Fruit fly (Drosophila melanogaster) whole organism, embryonic: ENCODE measurements around the gene zld.

Experiments
- BEAF-32 ChIP-seq: fragments of 200-800 bp; sonication (Bioruptor generic); optimal IDR thresholded peaks from 3 replicates; lab custom pipeline; 2017; ENCODE audit warnings: missing biosample characterization, missing genetic modification characterization, mild to moderate bottlenecking, moderate library complexity, missing genetic modification reagents
- Bgb ChIP-seq: fragments of 200-800 bp; sonication (Bioruptor generic); IDR thresholded peaks from 2 replicates; pipeline ENCODE4 v1.3.6; 2022; ENCODE audit warnings: missing biosample characterization, missing genetic modification characterization; ENCODE audit not compliant: partially characterized antibody
- CG10267 ChIP-seq: fragments of 200-800 bp; sonication (Bioruptor generic); optimal IDR thresholded peaks from 2 replicates; lab custom pipeline; 2018; ENCODE audit warnings: missing biosample characterization, mild to moderate bottlenecking, missing genetic modification characterization, moderate library complexity
- CG10321 ChIP-seq: fragments of 200-800 bp; sonication (Bioruptor generic); IDR thresholded peaks from 2 replicates; pipeline ENCODE4 v1.3.6; 2022; ENCODE audit warnings: missing biosample characterization, missing genetic modification characterization
- CG11695 ChIP-seq: fragments of 200-800 bp; sonication (Bioruptor generic); IDR thresholded peaks from 3 replicates; pipeline ENCODE4 v1.3.6; 2022; ENCODE audit warnings: missing biosample characterization, missing genetic modification characterization
- CG12659 ChIP-seq: fragments of 200-800 bp; sonication (Bioruptor generic); optimal IDR thresholded peaks from 3 replicates; lab custom pipeline; 2017; ENCODE audit warnings: mild to moderate bottlenecking, missing biosample characterization, missing genetic modification reagents, missing genetic modification characterization
- CG13624 ChIP-seq: fragments of 200-800 bp; sonication (Bioruptor generic); optimal IDR thresholded peaks from 2 replicates; lab custom pipeline; 2016; ENCODE audit warnings: missing biosample characterization, missing genetic modification characterization
- CG16779 ChIP-seq: fragments of 200-800 bp; sonication (Bioruptor generic); IDR thresholded peaks from 2 replicates; pipeline ENCODE4 v1.3.6; 2022; ENCODE audit warnings: missing biosample characterization, missing genetic modification characterization
- CG18599 ChIP-seq: fragments of 200-800 bp; sonication (Bioruptor generic); optimal IDR thresholded peaks from 3 replicates; lab custom pipeline; 2017; ENCODE audit warnings: missing biosample characterization, missing genetic modification characterization, mild to moderate bottlenecking, moderate library complexity, missing genetic modification reagents
- CG2120 ChIP-seq: fragments of 200-800 bp; sonication (Bioruptor generic); optimal IDR thresholded peaks from 3 replicates; lab custom pipeline; 2016; ENCODE audit warnings: missing biosample characterization, missing genetic modification characterization
- CG2875 ChIP-seq: fragments of 200-800 bp; sonication (Bioruptor generic); optimal IDR thresholded peaks from 2 replicates; lab custom pipeline; 2017; ENCODE audit warnings: missing biosample characterization, mild to moderate bottlenecking, missing genetic modification characterization, missing genetic modification reagents
- CG2889 ChIP-seq: fragments of 200-800 bp; sonication (Bioruptor generic); IDR thresholded peaks from 3 replicates; pipeline ENCODE4 v1.3.6; 2022; ENCODE audit warnings: missing biosample characterization, missing genetic modification characterization
- CG31441 ChIP-seq: fragments of 200-800 bp; sonication (Bioruptor generic); IDR thresholded peaks from 2 replicates; pipeline ENCODE4 v1.3.6; 2022; ENCODE audit warnings: missing biosample characterization, missing genetic modification characterization
- CG3995 ChIP-seq: fragments of 200-800 bp; sonication (Bioruptor generic); optimal IDR thresholded peaks from 3 replicates; lab custom pipeline; 2016; ENCODE audit warnings: missing biosample characterization, missing genetic modification characterization
- CG4404 ChIP-seq: fragments of 200-800 bp; sonication (Bioruptor generic); IDR thresholded peaks from 2 replicates; pipeline ENCODE4 v1.3.6; 2022; ENCODE audit warnings: missing biosample characterization, missing genetic modification characterization
- CG5953 ChIP-seq: fragments of 200-800 bp; sonication (Bioruptor generic); IDR thresholded peaks from 2 replicates; pipeline ENCODE4 v1.3.6; 2022; ENCODE audit warnings: missing biosample characterization, missing genetic modification characterization
- CG6175 ChIP-seq: fragments of 200-800 bp; sonication (Bioruptor generic); IDR thresholded peaks from 3 replicates; pipeline ENCODE4 v1.3.6; 2022; ENCODE audit warnings: missing biosample characterization, missing genetic modification characterization
- CG8290 ChIP-seq, 3 experiments: fragments of 200-800 bp; sonication (Bioruptor generic); optimal IDR thresholded peaks; 2 replicates each; lab custom pipeline; 2016 to 2019; ENCODE audit warnings: missing biosample characterization in 3 of 3, missing genetic modification characterization in 3 of 3, mild to moderate bottlenecking in 2 of 3, moderate library complexity in 1 of 3
- CG8478 ChIP-seq: fragments of >200 bp; optimal IDR thresholded peaks from 2 replicates; lab custom pipeline; 2018
- CHES-1-like ChIP-seq: fragments of 200-800 bp; sonication (Bioruptor generic); optimal IDR thresholded peaks from 2 replicates; lab custom pipeline; 2016; ENCODE audit warnings: missing biosample characterization, missing genetic modification characterization
- Deaf1 ChIP-seq: fragments of 200-800 bp; optimal IDR thresholded peaks from 3 replicates; lab custom pipeline; 2019; ENCODE audit warnings: missing biosample characterization, mild to moderate bottlenecking, missing genetic modification characterization, moderate library complexity
- ERR ChIP-seq: fragments of 200-800 bp; sonication (Bioruptor generic); optimal IDR thresholded peaks from 2 replicates; lab custom pipeline; 2016; ENCODE audit warnings: missing biosample characterization, missing genetic modification characterization
- HHEX ChIP-seq: fragments of 200-800 bp; sonication (Bioruptor generic); optimal IDR thresholded peaks from 3 replicates; lab custom pipeline; 2017; ENCODE audit warnings: missing biosample characterization, mild to moderate bottlenecking, missing genetic modification characterization, missing genetic modification reagents
- HLH4C ChIP-seq: fragments of 200-800 bp; sonication (Bioruptor generic); IDR thresholded peaks from 3 replicates; pipeline ENCODE4 v1.3.6; 2022; ENCODE audit warnings: missing biosample characterization, missing genetic modification characterization; ENCODE audit not compliant: partially characterized antibody
- Hand ChIP-seq: fragments of 200-800 bp; sonication (Bioruptor generic); optimal IDR thresholded peaks from 2 replicates; lab custom pipeline; 2017; ENCODE audit warnings: mild to moderate bottlenecking, missing biosample characterization, missing genetic modification reagents, missing genetic modification characterization
- Lhr ChIP-seq: fragments of 200-800 bp; sonication (Bioruptor generic); optimal IDR thresholded peaks from 3 replicates; lab custom pipeline; 2017; ENCODE audit warnings: mild to moderate bottlenecking, missing biosample characterization, missing genetic modification reagents, missing genetic modification characterization
- Med ChIP-seq: fragments of 200-800 bp; sonication (Bioruptor generic); peaks from one replicate; lab custom pipeline; 2016; ENCODE audit warnings: missing biosample characterization, missing genetic modification characterization, mild to moderate bottlenecking, inconsistent platforms, moderate library complexity
- Myb ChIP-seq: fragments of 200-800 bp; sonication (Bioruptor generic); optimal IDR thresholded peaks from 2 replicates; lab custom pipeline; 2016; ENCODE audit warnings: missing biosample characterization, missing genetic modification characterization
- Opbp ChIP-seq: fragments of 200-800 bp; sonication (Bioruptor generic); IDR thresholded peaks from 3 replicates; pipeline ENCODE4 v1.3.6; 2022; ENCODE audit warnings: missing biosample characterization, missing genetic modification characterization; ENCODE audit not compliant: partially characterized antibody
- Scr ChIP-seq: fragments of 200-800 bp; sonication (Bioruptor generic); IDR thresholded peaks from 2 replicates; pipeline ENCODE4 v1.3.6; 2022; ENCODE audit warnings: missing biosample characterization, missing genetic modification characterization; ENCODE audit not compliant: partially characterized antibody
- Sry-δ ChIP-seq: fragments of 200-800 bp; sonication (Bioruptor generic); optimal IDR thresholded peaks from 2 replicates; lab custom pipeline; 2016; ENCODE audit warnings: missing biosample characterization, missing genetic modification characterization
- Taf1 ChIP-seq: fragments of 200-800 bp; sonication (Bioruptor generic); IDR thresholded peaks from 2 replicates; pipeline ENCODE4 v1.3.6; 2022; ENCODE audit warnings: missing biosample characterization, missing genetic modification characterization
- amos ChIP-seq: fragments of 200-800 bp; sonication (Bioruptor generic); IDR thresholded peaks from 2 replicates; pipeline ENCODE4 v1.3.6; 2022; ENCODE audit warnings: missing biosample characterization, missing genetic modification characterization; ENCODE audit not compliant: partially characterized antibody
- ci ChIP-seq: fragments of 200-800 bp; sonication (Bioruptor generic); IDR thresholded peaks from 3 replicates; pipeline ENCODE4 v1.3.6; 2022; ENCODE audit warnings: missing biosample characterization, missing genetic modification characterization
- crol ChIP-seq: fragments of 200-800 bp; sonication (Bioruptor generic); IDR thresholded peaks from 2 replicates; pipeline ENCODE4 v1.3.6; 2022; ENCODE audit warnings: missing biosample characterization, missing genetic modification characterization
- dysf ChIP-seq: fragments of 200-800 bp; sonication (Bioruptor generic); IDR thresholded peaks from 3 replicates; pipeline ENCODE4 v1.3.6; 2022; ENCODE audit warnings: missing biosample characterization, missing genetic modification characterization
- ftz-f1 ChIP-seq: fragments of 200-800 bp; sonication (Bioruptor generic); optimal IDR thresholded peaks from 2 replicates; lab custom pipeline; 2016; ENCODE audit warnings: missing biosample characterization, missing genetic modification characterization
- gfzf ChIP-seq: fragments of 200-800 bp; sonication (Bioruptor generic); optimal IDR thresholded peaks from 2 replicates; lab custom pipeline; 2016; ENCODE audit warnings: missing biosample characterization, mild to moderate bottlenecking, missing genetic modification characterization, moderate library complexity
- grau ChIP-seq: fragments of 200-800 bp; optimal IDR thresholded peaks from 3 replicates; lab custom pipeline; 2019; ENCODE audit warnings: missing biosample characterization, mild to moderate bottlenecking, missing genetic modification characterization, moderate library complexity
- gsb-n ChIP-seq: fragments of 200-800 bp; sonication (Bioruptor generic); optimal IDR thresholded peaks from 3 replicates; lab custom pipeline; 2018; ENCODE audit warnings: missing biosample characterization, mild to moderate bottlenecking, missing genetic modification characterization
- klu ChIP-seq: fragments of 200-800 bp; sonication (Bioruptor generic); IDR thresholded peaks from 2 replicates; pipeline ENCODE4 v1.3.6; 2022; ENCODE audit warnings: missing biosample characterization, missing genetic modification characterization
- knrl ChIP-seq: fragments of 200-800 bp; sonication (Bioruptor generic); IDR thresholded peaks from 3 replicates; pipeline ENCODE4 v1.3.6; 2022; ENCODE audit warnings: missing biosample characterization, missing genetic modification characterization; ENCODE audit not compliant: partially characterized antibody
- lmd ChIP-seq: fragments of 200-800 bp; sonication (Bioruptor generic); IDR thresholded peaks from 2 replicates; pipeline ENCODE4 v1.3.6; 2022; ENCODE audit warnings: missing biosample characterization, missing genetic modification characterization
- pfk ChIP-seq: fragments of 200-800 bp; sonication (Bioruptor generic); optimal IDR thresholded peaks from 2 replicates; lab custom pipeline; 2018; ENCODE audit warnings: missing biosample characterization, mild to moderate bottlenecking, missing genetic modification characterization, moderate library complexity
- pzg ChIP-seq: fragments of 200-800 bp; sonication (Bioruptor generic); optimal IDR thresholded peaks from 3 replicates; lab custom pipeline; 2018; ENCODE audit warnings: missing biosample characterization, mild to moderate bottlenecking, missing genetic modification characterization, moderate library complexity
- sna ChIP-seq: fragments of 200-800 bp; sonication (Bioruptor generic); IDR thresholded peaks from 2 replicates; pipeline ENCODE4 v1.3.6; 2022; ENCODE audit warnings: missing biosample characterization, missing genetic modification characterization; ENCODE audit not compliant: partially characterized antibody
- sqz ChIP-seq: fragments of 200-800 bp; sonication (Bioruptor generic); optimal IDR thresholded peaks from 3 replicates; lab custom pipeline; 2018; ENCODE audit warnings: missing biosample characterization, mild to moderate bottlenecking, missing genetic modification characterization
- sug ChIP-seq: fragments of 200-800 bp; optimal IDR thresholded peaks from 2 replicates; lab custom pipeline; 2019; ENCODE audit warnings: missing biosample characterization, mild to moderate bottlenecking, missing genetic modification characterization, moderate library complexity
- trh ChIP-seq: fragments of 200-800 bp; sonication (Bioruptor generic); optimal IDR thresholded peaks from 2 replicates; lab custom pipeline; 2016; ENCODE audit warnings: missing biosample characterization, missing genetic modification characterization
- wek ChIP-seq: fragments of 200-800 bp; sonication (Bioruptor generic); optimal IDR thresholded peaks from 3 replicates; lab custom pipeline; 2018; ENCODE audit warnings: missing biosample characterization, mild to moderate bottlenecking, missing genetic modification characterization, moderate library complexity

Gene zld

dm6 chrX:19748565-19748964, 34.8 kb downstream of the zld start (continued):
- peak; percentile 50; the same call in 2 of the 3 replicates for TF ChIP-seq Opbp (GFP tag; lab: Robert Waterston, UW)
- TF ChIP-seq Hand (GFP tag; lab: Kevin White, UChicago) = no peak
- peak; percentile 75 for TF ChIP-seq Sry-δ (GFP tag; lab: Kevin White, UChicago)
- no peak for TF ChIP-seq CG4404 (GFP tag; lab: Robert Waterston, UW)
- no peak for TF ChIP-seq CG16779
- no peak for TF ChIP-seq Taf1 (GFP tag; lab: Robert Waterston, UW)
- no peak for TF ChIP-seq CG6175 (GFP tag; lab: Robert Waterston, UW)
- peak; percentile 64 for TF ChIP-seq BEAF-32
- TF ChIP-seq knrl (GFP tag; lab: Robert Waterston, UW) = peak; percentile 50
- TF ChIP-seq Lhr (GFP tag; lab: Kevin White, UChicago) = peak; percentile 18
- TF ChIP-seq CG12659 (GFP tag; lab: Kevin White, UChicago) = peak; percentile 19
- no peak for TF ChIP-seq crol (GFP tag; lab: Robert Waterston, UW)
- peak; percentile 11 for TF ChIP-seq CG13624 (GFP tag; lab: Kevin White, UChicago)
- TF ChIP-seq Bgb (GFP tag; lab: Robert Waterston, UW) = peak; percentile 35; the same call in 1 of the 2 replicates
- TF ChIP-seq HHEX (GFP tag; lab: Kevin White, UChicago) = no peak
- TF ChIP-seq ERR (GFP tag; lab: Kevin White, UChicago) = no peak
- TF ChIP-seq pzg = peak; percentile 82
- TF ChIP-seq trh = no peak
- TF ChIP-seq HLH4C (GFP tag; lab: Robert Waterston, UW) = peak; percentile 24; the same call in 1 of the 3 replicates
- TF ChIP-seq CG2875 (GFP tag; lab: Kevin White, UChicago) = no peak
- TF ChIP-seq CG3995 = peak; percentile 67
- no peak for TF ChIP-seq CG2889 (GFP tag; lab: Robert Waterston, UW)
- peak; percentile 44; the same call in 1 of the 2 replicates for TF ChIP-seq sna (GFP tag; lab: Robert Waterston, UW)
- no peak for TF ChIP-seq CG18599 (GFP tag; lab: Kevin White, UChicago)
- peak; percentile 22 for TF ChIP-seq grau (tag; lab: Kevin White, UChicago)
- TF ChIP-seq CG11695 (GFP tag; lab: Robert Waterston, UW) = no peak
- TF ChIP-seq ftz-f1 (GFP tag; lab: Kevin White, UChicago) = no peak
- no peak for TF ChIP-seq sqz (GFP tag; lab: Kevin White, UChicago)
- no peak for TF ChIP-seq CG5953 (GFP tag; lab: Robert Waterston, UW)
- peak; percentile 83 for TF ChIP-seq Med (GFP tag; lab: Kevin White, UChicago)
- no peak for TF ChIP-seq wek (GFP tag; lab: Kevin White, UChicago)
- no peak for TF ChIP-seq klu
- no peak; the same call in 1 of the 2 replicates for TF ChIP-seq lmd
- no peak for TF ChIP-seq CG8478 (lab: Kevin White, UChicago)
- no peak for TF ChIP-seq Deaf1 (tag; lab: Kevin White, UChicago)
- peak; percentile 6 for TF ChIP-seq CG2120
- no peak for TF ChIP-seq CG31441 (GFP tag; lab: Robert Waterston, UW)
- no peak for TF ChIP-seq CG10321 (GFP tag; lab: Robert Waterston, UW)
- TF ChIP-seq pfk (GFP tag; lab: Kevin White, UChicago) = no peak
- TF ChIP-seq sug (tag; lab: Kevin White, UChicago) = peak; percentile 35
- TF ChIP-seq CG10267 (tag; lab: Kevin White, UChicago) = peak; percentile 53
- peak; percentile 93 for TF ChIP-seq Myb (GFP tag; lab: Kevin White, UChicago)
- no peak for TF ChIP-seq ci (GFP tag; lab: Robert Waterston, UW)
- peak; percentile 51 for TF ChIP-seq amos (GFP tag; lab: Robert Waterston, UW)
- peak; percentile 54 for TF ChIP-seq Scr (GFP tag; lab: Robert Waterston, UW)
- TF ChIP-seq CHES-1-like = peak; percentile 10
- TF ChIP-seq dysf = 0 out of 3 replicates have a peak, but pooled peaks have one; percentile 15
- TF ChIP-seq gsb-n (tag; lab: Kevin White, UChicago) = no peak
- TF ChIP-seq CG8290 (GFP tag; optimal IDR thresholded peaks at IDR 0.05; lab: Kevin White, UChicago) = no peak
- peak in 1 of 2 experiments; percentile 28 for TF ChIP-seq CG8290 (tag; optimal IDR thresholded peaks at IDR 0.05; lab: Kevin White, UChicago)
- TF ChIP-seq gfzf (GFP tag; lab: Kevin White, UChicago) = peak; percentile 29
